Fruit fly (Drosophila melanogaster): ENCODE results near the gene Blos4.

dm6 chr3L:10927953-10928352 lies 49.1 kb downstream of the Blos4 start:
- TF ChIP-seq CG33017 (tag; optimal IDR thresholded peaks at IDR 0.05) = no peak
- no peak for TF ChIP-seq Mnt (GFP tag; optimal IDR thresholded peaks at IDR 0.05)
- no peak for TF ChIP-seq ovo (GFP tag; optimal IDR thresholded peaks at IDR 0.05)
- TF ChIP-seq Hr96 (GFP tag; optimal IDR thresholded peaks at IDR 0.05) = no peak
- no peak for TF ChIP-seq CG1620 (GFP tag; optimal IDR thresholded peaks at IDR 0.05)
- TF ChIP-seq Clk (GFP tag; optimal IDR thresholded peaks at IDR 0.05) = no peak
- no peak for TF ChIP-seq kay (GFP tag; ENCODE audit: borderline replicate concordance)
- TF ChIP-seq bab1 (GFP tag; optimal IDR thresholded peaks at IDR 0.05) = no peak
- no peak for TF ChIP-seq CG12768 (GFP tag; optimal IDR thresholded peaks at IDR 0.05)
- TF ChIP-seq CG7101 (tag; optimal IDR thresholded peaks at IDR 0.05) = no peak
- no peak for TF ChIP-seq cnc (optimal IDR thresholded peaks at IDR 0.05)
- TF ChIP-seq tj (GFP tag; optimal IDR thresholded peaks at IDR 0.05) = no peak
- TF ChIP-seq toe (GFP tag; optimal IDR thresholded peaks at IDR 0.05) = no peak

Measured in whole organism, adult.